Worm (Caenorhabditis elegans) whole organism, L3 larva: Measurements from ENCODE around the gene clec-119.

Experiments
- R02D3.7 ChIP-seq: fragments of 150-350 bp; optimal IDR thresholded peaks from 2 replicates; lab custom pipeline; 2014; ENCODE audit warnings: missing biosample characterization, missing genetic modification characterization
- ZK546.5 ChIP-seq: sonication (generic microtip); optimal IDR thresholded peaks from 2 replicates; lab custom pipeline; 2017; ENCODE audit warnings: missing biosample characterization, missing genetic modification characterization
- aly-2 ChIP-seq: fragments of 150-350 bp; optimal IDR thresholded peaks from 2 replicates; lab custom pipeline; 2014; ENCODE audit warnings: missing biosample characterization, missing genetic modification characterization
- ama-1 ChIP-seq: fragments of 150-350 bp; optimal IDR thresholded peaks from 2 replicates; lab custom pipeline; 2018
- ceh-16 ChIP-seq: sonication (generic microtip); optimal IDR thresholded peaks from 2 replicates; lab custom pipeline; 2017; ENCODE audit warnings: missing biosample characterization, missing genetic modification characterization
- ceh-28 ChIP-seq: fragments of 150-350 bp; optimal IDR thresholded peaks from 2 replicates; lab custom pipeline; 2014; ENCODE audit warnings: missing biosample characterization, missing genetic modification reagents, missing genetic modification characterization
- ceh-82 ChIP-seq: fragments of 150-350 bp; optimal IDR thresholded peaks from 2 replicates; lab custom pipeline; 2014; ENCODE audit warnings: missing biosample characterization, missing genetic modification characterization
- ceh-9 ChIP-seq: sonication (generic microtip); optimal IDR thresholded peaks from 2 replicates; lab custom pipeline; 2018; ENCODE audit warnings: missing biosample characterization, missing genetic modification characterization
- daf-12 ChIP-seq: fragments of 150-350 bp; optimal IDR thresholded peaks from 2 replicates; lab custom pipeline; 2014; ENCODE audit warnings: missing biosample characterization, missing genetic modification reagents, missing genetic modification characterization
- egl-27 ChIP-seq: sonication (generic microtip); optimal IDR thresholded peaks from 4 replicates; lab custom pipeline; 2017; ENCODE audit warnings: missing biosample characterization, missing genetic modification reagents, missing genetic modification characterization
- egl-5 ChIP-seq: fragments of 150-350 bp; optimal IDR thresholded peaks from 2 replicates; lab custom pipeline; 2017; ENCODE audit warnings: missing biosample characterization, missing genetic modification reagents, missing genetic modification characterization, inconsistent platforms
- elt-1 ChIP-seq: fragments of 150-350 bp; optimal IDR thresholded peaks from 2 replicates; lab custom pipeline; 2014; ENCODE audit warnings: missing biosample characterization, missing genetic modification characterization
- elt-2 ChIP-seq: sonication (generic microtip); optimal IDR thresholded peaks from 2 replicates; lab custom pipeline; 2016; ENCODE audit warnings: missing genetic modification reagents, mild to moderate bottlenecking, missing genetic modification characterization, missing compliant biosample characterization
- elt-3 ChIP-seq, 3 experiments: fragments of 150-350 bp in 1 of 3; sonication (generic microtip) in 2 of 3; optimal IDR thresholded peaks; 2 replicates in 2 of 3; 4 replicates in 1 of 3; lab custom pipeline; 2014 to 2017; ENCODE audit warnings: missing biosample characterization in 3 of 3, missing genetic modification characterization in 3 of 3
- eor-1 ChIP-seq, 2 experiments: fragments of 150-350 bp; optimal IDR thresholded peaks; 2 replicates each; lab custom pipeline; 2014 to 2018; ENCODE audit warnings: missing biosample characterization in 2 of 2, missing genetic modification characterization in 2 of 2
- fkh-10 ChIP-seq: sonication (generic microtip); optimal IDR thresholded peaks from 2 replicates; lab custom pipeline; 2017; ENCODE audit warnings: missing biosample characterization, missing genetic modification reagents, missing genetic modification characterization
- fkh-2 ChIP-seq: fragments of 150-350 bp; optimal IDR thresholded peaks from 2 replicates; lab custom pipeline; 2014; ENCODE audit warnings: missing biosample characterization, missing genetic modification reagents, missing genetic modification characterization
- fos-1 ChIP-seq: fragments of 150-350 bp; optimal IDR thresholded peaks from 2 replicates; lab custom pipeline; 2014; ENCODE audit warnings: missing biosample characterization, missing genetic modification characterization
- hmg-11 ChIP-seq: sonication (generic microtip); optimal IDR thresholded peaks from 2 replicates; lab custom pipeline; 2016; ENCODE audit warnings: missing genetic modification characterization, missing compliant biosample characterization
- jun-1 ChIP-seq: fragments of 150-350 bp; optimal IDR thresholded peaks from 2 replicates; lab custom pipeline; 2014; ENCODE audit warnings: missing biosample characterization, missing genetic modification reagents, missing genetic modification characterization
- lin-15B ChIP-seq: fragments of 150-350 bp; optimal IDR thresholded peaks from 2 replicates; lab custom pipeline; 2014; ENCODE audit warnings: missing biosample characterization, missing genetic modification characterization
- lin-39 ChIP-seq: fragments of 150-350 bp; optimal IDR thresholded peaks from 2 replicates; lab custom pipeline; 2018; ENCODE audit warnings: missing biosample characterization, missing genetic modification reagents, missing genetic modification characterization
- lsy-12 ChIP-seq: sonication (generic microtip); optimal IDR thresholded peaks from 2 replicates; lab custom pipeline; 2016; ENCODE audit warnings: mild to moderate bottlenecking, missing genetic modification characterization, missing compliant biosample characterization
- mdl-1 ChIP-seq: fragments of 150-350 bp; optimal IDR thresholded peaks from 2 replicates; lab custom pipeline; 2014; ENCODE audit warnings: missing biosample characterization, missing genetic modification characterization
- mml-1 ChIP-seq: fragments of 150-350 bp; sonication (generic microtip); optimal IDR thresholded peaks from 3 replicates; lab custom pipeline; 2014; ENCODE audit warnings: missing biosample characterization, missing genetic modification characterization
- nfya-1 ChIP-seq: sonication (generic microtip); optimal IDR thresholded peaks from 2 replicates; lab custom pipeline; 2017; ENCODE audit warnings: missing genetic modification characterization, mild to moderate bottlenecking, missing compliant biosample characterization, antibody characterized with exemption, moderate library complexity; ENCODE audit not compliant: insufficient read depth
- nhr-11 ChIP-seq: fragments of 150-350 bp; optimal IDR thresholded peaks from 2 replicates; lab custom pipeline; 2014; ENCODE audit warnings: missing biosample characterization, missing genetic modification characterization
- nhr-12 ChIP-seq: fragments of 150-350 bp; optimal IDR thresholded peaks from 2 replicates; lab custom pipeline; 2014; ENCODE audit warnings: missing biosample characterization, missing genetic modification characterization
- nhr-23 ChIP-seq: fragments of 150-350 bp; optimal IDR thresholded peaks from 2 replicates; lab custom pipeline; 2014; ENCODE audit warnings: missing biosample characterization, missing genetic modification reagents, missing genetic modification characterization
- nhr-237 ChIP-seq: fragments of 150-350 bp; optimal IDR thresholded peaks from 2 replicates; lab custom pipeline; 2014; ENCODE audit warnings: missing biosample characterization, missing genetic modification characterization
- nhr-25 ChIP-seq: sonication (generic microtip); optimal IDR thresholded peaks from 2 replicates; lab custom pipeline; 2017; ENCODE audit warnings: missing biosample characterization, missing genetic modification characterization
- nhr-28 ChIP-seq: fragments of 150-350 bp; optimal IDR thresholded peaks from 2 replicates; lab custom pipeline; 2014; ENCODE audit warnings: missing biosample characterization, missing genetic modification characterization
- nhr-43 ChIP-seq: sonication (generic microtip); optimal IDR thresholded peaks from 2 replicates; lab custom pipeline; 2016; ENCODE audit warnings: mild to moderate bottlenecking, missing genetic modification characterization, missing compliant biosample characterization; ENCODE audit not compliant: poor library complexity, severe bottlenecking
- nhr-67 ChIP-seq: fragments of 150-350 bp; optimal IDR thresholded peaks from 2 replicates; lab custom pipeline; 2014; ENCODE audit warnings: missing biosample characterization, missing genetic modification characterization
- nhr-76 ChIP-seq: fragments of 150-350 bp; sonication (generic microtip); optimal IDR thresholded peaks from 5 replicates; lab custom pipeline; 2014; ENCODE audit warnings: missing biosample characterization, missing genetic modification characterization
- nhr-77 ChIP-seq: fragments of 150-350 bp; optimal IDR thresholded peaks from 2 replicates; lab custom pipeline; 2014; ENCODE audit warnings: missing biosample characterization, missing genetic modification characterization
- pha-4 ChIP-seq: fragments of 150-350 bp; optimal IDR thresholded peaks from 2 replicates; lab custom pipeline; 2014; ENCODE audit warnings: missing biosample characterization, missing genetic modification reagents, missing genetic modification characterization
- pqm-1 ChIP-seq: fragments of 150-350 bp; optimal IDR thresholded peaks from 2 replicates; lab custom pipeline; 2017; ENCODE audit warnings: missing biosample characterization, missing genetic modification characterization, inconsistent platforms
- sea-2 ChIP-seq: fragments of 150-350 bp; sonication (generic microtip); optimal IDR thresholded peaks from 4 replicates; lab custom pipeline; 2014; ENCODE audit warnings: missing biosample characterization, missing genetic modification reagents, missing genetic modification characterization
- skn-1 ChIP-seq: fragments of 150-350 bp; optimal IDR thresholded peaks from 2 replicates; lab custom pipeline; 2014; ENCODE audit warnings: missing biosample characterization, missing genetic modification characterization
- snpc-4 ChIP-seq: fragments of 150-350 bp; optimal IDR thresholded peaks from 2 replicates; lab custom pipeline; 2014; ENCODE audit warnings: missing biosample characterization, missing genetic modification characterization
- tbx-2 ChIP-seq: sonication (generic microtip); optimal IDR thresholded peaks from 2 replicates; lab custom pipeline; 2016; ENCODE audit warnings: mild to moderate bottlenecking, missing genetic modification characterization, missing compliant biosample characterization
- unc-39 ChIP-seq: sonication (generic microtip); optimal IDR thresholded peaks from 4 replicates; lab custom pipeline; 2017; ENCODE audit warnings: missing biosample characterization, missing genetic modification characterization
- unc-62 ChIP-seq: fragments of 150-350 bp; sonication (generic microtip); optimal IDR thresholded peaks from 4 replicates; lab custom pipeline; 2014; ENCODE audit warnings: missing biosample characterization, missing genetic modification reagents, missing genetic modification characterization
- zag-1 ChIP-seq: fragments of 150-350 bp; optimal IDR thresholded peaks from 2 replicates; lab custom pipeline; 2014; ENCODE audit warnings: missing biosample characterization, missing genetic modification characterization
- ztf-11 ChIP-seq: fragments of 150-350 bp; optimal IDR thresholded peaks from 2 replicates; lab custom pipeline; 2014; ENCODE audit warnings: missing biosample characterization, missing genetic modification characterization
- ztf-4 ChIP-seq: fragments of 150-350 bp; optimal IDR thresholded peaks from 2 replicates; lab custom pipeline; 2014; ENCODE audit warnings: missing biosample characterization, missing genetic modification characterization

The clec-119 gene

ce11 chrII:1246855-1247259 lies 8.9 kb upstream of the clec-119 start:
- TF ChIP-seq mdl-1 (tag; lab: Kevin White, UChicago) = peak; percentile 83
- peak; percentile 76 for TF ChIP-seq unc-62 (GFP tag; lab: Kevin White, UChicago)
- no peak for TF ChIP-seq mml-1 (tag; lab: Kevin White, UChicago)
- peak; percentile 87 for TF ChIP-seq ceh-28
- peak; percentile 94 for TF ChIP-seq nhr-43
- peak; percentile 19 for TF ChIP-seq pqm-1
- peak; percentile 2 for TF ChIP-seq zag-1 (tag; lab: Kevin White, UChicago)
- peak; percentile 78 for TF ChIP-seq elt-1 (tag; lab: Kevin White, UChicago)
- no peak for TF ChIP-seq nhr-11 (tag; lab: Kevin White, UChicago)
- TF ChIP-seq nhr-25 (tag; lab: Kevin White, UChicago) = peak; percentile 96
- TF ChIP-seq daf-12 = no peak
- TF ChIP-seq hmg-11 = peak; percentile 96
- TF ChIP-seq lin-39 (tag; lab: Kevin White, UChicago) = peak; percentile 89
- peak; percentile 88 for TF ChIP-seq jun-1 (tag; lab: Kevin White, UChicago)
- no peak for TF ChIP-seq egl-5 (tag; lab: Kevin White, UChicago)
- no peak for TF ChIP-seq aly-2 (tag; lab: Kevin White, UChicago)
- no peak for TF ChIP-seq nhr-28 (tag; lab: Kevin White, UChicago)
- peak; percentile 97 for TF ChIP-seq sea-2 (GFP tag; lab: Kevin White, UChicago)
- TF ChIP-seq ceh-16 (tag; lab: Kevin White, UChicago) = no peak
- peak; percentile 77 for TF ChIP-seq R02D3.7 (tag; lab: Kevin White, UChicago)
- peak; percentile 44 for TF ChIP-seq nhr-77
- no peak for TF ChIP-seq nhr-67 (tag; lab: Kevin White, UChicago)
- TF ChIP-seq lsy-12 (tag; lab: Kevin White, UChicago) = peak; percentile 97
- no peak for TF ChIP-seq eor-1 (tag; optimal IDR thresholded peaks at IDR 0.05; lab: Kevin White, UChicago)
- peak; percentile 5 for TF ChIP-seq fos-1
- TF ChIP-seq tbx-2 (tag; lab: Kevin White, UChicago) = peak; percentile 85
- peak; percentile 2 for TF ChIP-seq ZK546.5 (tag; lab: Kevin White, UChicago)
- no peak for TF ChIP-seq fkh-10 (GFP tag; lab: Kevin White, UChicago)
- no peak for TF ChIP-seq egl-27 (tag; lab: Kevin White, UChicago)
- no peak for TF ChIP-seq snpc-4 (tag; lab: Kevin White, UChicago)
- no peak for TF ChIP-seq ama-1 (lab: Kevin White, UChicago)
- TF ChIP-seq ceh-82 = peak; percentile 69
- TF ChIP-seq fkh-2 (tag; lab: Kevin White, UChicago) = no peak
- peak; percentile 64 for TF ChIP-seq skn-1 (tag; lab: Kevin White, UChicago)
- no peak for TF ChIP-seq nhr-237
- TF ChIP-seq nhr-76 (tag; lab: Kevin White, UChicago) = no peak
- peak; percentile 82 for TF ChIP-seq pha-4
- TF ChIP-seq ztf-4 = no peak
- TF ChIP-seq ztf-11 = no peak
- TF ChIP-seq unc-39 = no peak
- TF ChIP-seq elt-2 (tag; lab: Kevin White, UChicago) = peak; percentile 74
- peak; percentile 91 for TF ChIP-seq nfya-1
- TF ChIP-seq ceh-9 (tag; lab: Kevin White, UChicago) = no peak
- TF ChIP-seq lin-15B = peak; percentile 60
- peak; percentile 96 for TF ChIP-seq nhr-23
- TF ChIP-seq elt-3 (tag; optimal IDR thresholded peaks at IDR 0.05; lab: Kevin White, UChicago) = peak in 1 of 3 experiments; percentile 54
- TF ChIP-seq nhr-12 (tag; lab: Kevin White, UChicago) = no peak

- TF ChIP-seq lsy-12 (tag; lab: Kevin White, UChicago) = no peak
- no peak for TF ChIP-seq ztf-11
- no peak for TF ChIP-seq unc-62 (GFP tag; lab: Kevin White, UChicago)
- TF ChIP-seq ZK546.5 (tag; lab: Kevin White, UChicago) = no peak
- no peak for TF ChIP-seq nhr-237
- no peak for TF ChIP-seq fkh-10 (GFP tag; lab: Kevin White, UChicago)
- TF ChIP-seq lin-15B = no peak
- TF ChIP-seq lin-39 (tag; lab: Kevin White, UChicago) = no peak
These were observed 3.5 kb upstream of the clec-119 start, which contains the start of gene lin-42 for ce11 chrII:1252259-1252658. Gene lin-42, minus strand, starts transcription at chrII:1252359.
